Worm (Caenorhabditis elegans): ENCODE results near the gene alh-12.

DNA sequence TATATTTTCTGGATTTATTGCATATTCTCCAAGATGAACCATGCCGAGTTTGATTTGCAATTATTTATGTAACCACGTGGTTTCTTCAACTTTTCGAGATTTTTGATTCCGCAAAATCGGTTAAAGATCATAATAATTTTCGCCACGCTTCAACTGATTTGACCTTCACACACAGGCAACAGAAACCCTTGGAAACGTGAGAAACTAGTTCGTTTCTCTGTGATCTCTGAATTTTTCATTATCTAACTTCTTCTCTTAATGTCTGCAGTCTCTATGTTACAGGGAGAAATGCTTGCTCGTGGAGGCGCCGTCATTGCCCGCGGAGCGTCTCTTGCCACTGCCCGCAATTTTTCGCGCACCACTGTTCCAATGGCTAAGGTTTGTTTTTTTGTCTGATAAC lies 11.5 kb downstream of the alh-12 start, which contains the start of gene fum-1:
- TF ChIP-seq him-1 (tag; optimal IDR thresholded peaks at IDR 0.05) (no peak), dao-5 (tag; optimal IDR thresholded peaks at IDR 0.05) (no peak)
